Fruit fly (Drosophila melanogaster): ENCODE results near the gene CG31913.

Gene CG31913

dm6 chr2L:5799435-5800387 is 15.9 kb downstream of the CG31913 start, which contains the start of gene CG9171 (continued):
- no peak for TF ChIP-seq sisA (GFP tag; IDR thresholded peaks at IDR 0.05)
- TF ChIP-seq CG17829 (tag; optimal IDR thresholded peaks at IDR 0.05), result peak; percentile 37
- no peak for TF ChIP-seq CG12071 (GFP tag; optimal IDR thresholded peaks at IDR 0.05)
- TF ChIP-seq CG7839 (tag; optimal IDR thresholded peaks at IDR 0.05), result peak; percentile 44
- no peak for TF ChIP-seq CG31365 (tag; optimal IDR thresholded peaks at IDR 0.05)
- peak; percentile 99 for TF ChIP-seq Meics (GFP tag; optimal IDR thresholded peaks at IDR 0.05)
- TF ChIP-seq Drgx (GFP tag; IDR thresholded peaks at IDR 0.05), result peak; percentile 32; the same call in 1 of the 2 replicates
- TF ChIP-seq crc (GFP tag; optimal IDR thresholded peaks at IDR 0.05), result no peak
- TF ChIP-seq CG6689 (GFP tag; IDR thresholded peaks at IDR 0.05), result no peak
- TF ChIP-seq slbo (GFP tag; IDR thresholded peaks at IDR 0.05), result peak; percentile 41
- no peak for TF ChIP-seq PHDP (tag; optimal IDR thresholded peaks at IDR 0.05)
- TF ChIP-seq caup (GFP tag; optimal IDR thresholded peaks at IDR 0.05; ENCODE audit: severe bottlenecking), result peak; percentile 13
- TF ChIP-seq Nf-YB (GFP tag; optimal IDR thresholded peaks at IDR 0.05), result peak; percentile 55
- TF ChIP-seq Pdp1 (GFP tag; optimal IDR thresholded peaks at IDR 0.05), result peak in 1 of 2 experiments; percentile 20
- TF ChIP-seq Hr3 (GFP tag; optimal IDR thresholded peaks at IDR 0.05), result no peak
- TF ChIP-seq CG2129 (GFP tag; IDR thresholded peaks at IDR 0.05; ENCODE audit: partially characterized antibody), result no peak
- no peak for TF ChIP-seq CG4707 (GFP tag; optimal IDR thresholded peaks at IDR 0.05)
- no peak for TF ChIP-seq CG6813 (GFP tag; optimal IDR thresholded peaks at IDR 0.05)
- peak; percentile 67 for TF ChIP-seq psq (GFP tag; optimal IDR thresholded peaks at IDR 0.05)
- no peak for TF ChIP-seq CG7372 (GFP tag; IDR thresholded peaks at IDR 0.05)
- TF ChIP-seq pan (optimal IDR thresholded peaks at IDR 0.05), result no peak
- TF ChIP-seq pan (GFP tag; optimal IDR thresholded peaks at IDR 0.05 in 1 of 2, IDR thresholded peaks at IDR 0.05 in 1 of 2), result peak in 1 of 2 experiments; percentile 52
- no peak for TF ChIP-seq croc (GFP tag; conservative IDR thresholded peaks at IDR 0.05)
- no peak for TF ChIP-seq CG14667 (GFP tag; IDR thresholded peaks at IDR 0.05)
- peak; percentile 58 for TF ChIP-seq abd-A (tag; optimal IDR thresholded peaks at IDR 0.05)
- TF ChIP-seq dmrt11E (tag; optimal IDR thresholded peaks at IDR 0.05), result peak; percentile 20
- TF ChIP-seq Hmr (GFP tag; optimal IDR thresholded peaks at IDR 0.05), result peak; percentile 90
- TF ChIP-seq Jarid2 (GFP tag; optimal IDR thresholded peaks at IDR 0.05), result peak; percentile 95
- peak; percentile 53; the same call in 1 of the 2 replicates for TF ChIP-seq CG1024 (GFP tag; IDR thresholded peaks at IDR 0.05)
- peak; percentile 11 for TF ChIP-seq CG9215 (GFP tag; IDR thresholded peaks at IDR 0.05)
- TF ChIP-seq sens-2 (GFP tag; IDR thresholded peaks at IDR 0.05), result peak; percentile 37; the same call in 1 of the 2 replicates
- peak; percentile 65 for TF ChIP-seq CG9932 (GFP tag; IDR thresholded peaks at IDR 0.05)
- TF ChIP-seq pho (GFP tag; optimal IDR thresholded peaks at IDR 0.05), result peak; percentile 42
- TF ChIP-seq corto (GFP tag; optimal IDR thresholded peaks at IDR 0.05), result no peak
- TF ChIP-seq exex (tag; optimal IDR thresholded peaks at IDR 0.05), result peak; percentile 4
- TF ChIP-seq scrt (GFP tag; optimal IDR thresholded peaks at IDR 0.05), result peak; percentile 55
- TF ChIP-seq da (GFP tag; optimal IDR thresholded peaks at IDR 0.05), result no peak
- TF ChIP-seq z (GFP tag; IDR thresholded peaks at IDR 0.05), result 0 out of 3 replicates have a peak, but pooled peaks have one; percentile 3
- no peak for TF ChIP-seq Oaz (GFP tag; IDR thresholded peaks at IDR 0.05)
- TF ChIP-seq CG6254 (GFP tag; optimal IDR thresholded peaks at IDR 0.05), result peak; percentile 15
- peak; percentile 51; the same call in 1 of the 3 replicates for TF ChIP-seq CG7963 (GFP tag; IDR thresholded peaks at IDR 0.05; ENCODE audit: partially characterized antibody)
- TF ChIP-seq Nf-YC (tag; optimal IDR thresholded peaks at IDR 0.05), result peak; percentile 61
- peak; percentile 9 for TF ChIP-seq unpg (GFP tag; optimal IDR thresholded peaks at IDR 0.05)
- no peak for TF ChIP-seq jumu (GFP tag; optimal IDR thresholded peaks at IDR 0.05)
- no peak for TF ChIP-seq gem (tag; optimal IDR thresholded peaks at IDR 0.05)
- no peak for TF ChIP-seq CG15011 (GFP tag; optimal IDR thresholded peaks at IDR 0.05)
- peak; percentile 49; the same call in 1 of the 3 replicates for TF ChIP-seq CG11456 (GFP tag; IDR thresholded peaks at IDR 0.05)

Measured in whole organism, embryonic.